Worm (Caenorhabditis elegans) whole organism, early embryonic: Measurements from ENCODE around the gene cdh-3.

Source experiments
- B0310.2 ChIP-seq: sonication (generic microtip); optimal IDR thresholded peaks from 2 replicates; lab custom pipeline; 2016; ENCODE audit warnings: mild to moderate bottlenecking, missing genetic modification characterization, missing compliant biosample characterization
- aly-1 ChIP-seq: sonication (generic microtip); optimal IDR thresholded peaks from 2 replicates; lab custom pipeline; 2016; ENCODE audit warnings: missing genetic modification characterization, missing compliant biosample characterization
- ceh-36 ChIP-seq: sonication (generic microtip); optimal IDR thresholded peaks from 2 replicates; lab custom pipeline; 2016; ENCODE audit warnings: missing genetic modification characterization, inconsistent platforms, missing compliant biosample characterization
- ets-7 ChIP-seq: sonication (generic microtip); optimal IDR thresholded peaks from 2 replicates; lab custom pipeline; 2016; ENCODE audit warnings: missing genotype, missing genetic modification characterization, missing compliant biosample characterization
- flt-1 ChIP-seq: fragments of 200-800 bp; sonication (Bioruptor generic); IDR thresholded peaks from 2 replicates; pipeline ENCODE4 v1.3.6; 2022; ENCODE audit warnings: missing genetic modification characterization, missing compliant biosample characterization
- hmbx-1 ChIP-seq: sonication (generic microtip); optimal IDR thresholded peaks from 2 replicates; lab custom pipeline; 2016; ENCODE audit warnings: mild to moderate bottlenecking, missing genetic modification characterization, missing compliant biosample characterization
- hmg-4 ChIP-seq: fragments of 200-800 bp; sonication (Bioruptor generic); optimal IDR thresholded peaks from 2 replicates; lab custom pipeline; 2018; ENCODE audit warnings: mild to moderate bottlenecking, missing genetic modification characterization, missing compliant biosample characterization
- hnd-1 ChIP-seq: sonication (generic microtip); optimal IDR thresholded peaks from 2 replicates; lab custom pipeline; 2016; ENCODE audit warnings: missing genetic modification characterization, missing compliant biosample characterization
- scrt-1 ChIP-seq: fragments of 200-800 bp; sonication (Bioruptor generic); IDR thresholded peaks from 2 replicates; pipeline ENCODE4 v1.3.6; 2022; ENCODE audit warnings: missing genetic modification characterization, missing compliant biosample characterization
- tbx-11 ChIP-seq: fragments of 200-800 bp; sonication (Bioruptor generic); IDR thresholded peaks from 2 replicates; pipeline ENCODE4 v1.3.6; 2022; ENCODE audit warnings: missing genetic modification characterization, missing compliant biosample characterization
- tbx-37 ChIP-seq: fragments of 200-800 bp; sonication (Bioruptor generic); conservative IDR thresholded peaks from 2 replicates; pipeline ENCODE4 v1.3.6; 2022; ENCODE audit warnings: missing genetic modification reagents, missing genetic modification characterization, missing compliant biosample characterization
- tra-4 ChIP-seq: sonication (generic microtip); optimal IDR thresholded peaks from 2 replicates; lab custom pipeline; 2017; ENCODE audit warnings: missing genetic modification characterization, missing compliant biosample characterization

DNA sequence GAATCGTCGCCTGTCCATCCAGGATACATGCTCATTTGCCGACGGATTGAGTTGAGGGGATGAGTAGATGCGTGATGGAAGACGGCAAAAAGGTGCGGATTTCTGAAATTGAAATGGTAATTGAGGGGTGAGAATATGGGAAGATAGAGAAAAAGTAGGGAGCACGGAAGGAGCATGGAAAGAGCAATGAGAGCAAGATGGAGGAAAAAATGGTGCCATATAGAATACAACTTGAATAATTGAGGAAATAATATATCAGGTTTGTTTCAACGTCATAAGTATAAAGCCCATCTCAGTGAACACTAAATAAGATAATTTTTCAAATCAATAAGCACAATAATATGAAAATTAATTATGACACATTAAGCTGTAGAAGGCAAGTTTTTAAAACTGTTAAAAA, 29.1 kb upstream of the cdh-3 start, which contains the start of gene mab-5:
- TF ChIP-seq ets-7 (no peak), flt-1 (GFP tag; lab: Robert Waterston, UW) (no peak), tra-4 (no peak), hnd-1 (tag; lab: Kevin White, UChicago) (no peak), tbx-37 (no peak), ceh-36 (tag; lab: Kevin White, UChicago) (no peak), hmbx-1 (no peak), scrt-1 (GFP tag; lab: Robert Waterston, UW) (no peak), tbx-11 (no peak), B0310.2 (tag; lab: Kevin White, UChicago) (no peak), hmg-4 (GFP tag; lab: Kevin White, UChicago) (no peak), aly-1 (tag; lab: Kevin White, UChicago) (no peak)
